Worm (Caenorhabditis elegans) whole organism, L1 larva: ENCODE results near the gene ceh-87.
"Not testable (repeated sequence)": the region's sequence is repeated elsewhere in the genome, so short reads cannot be mapped to it uniquely, and the experiment has no call there.

ENCODE experiments used
- lin-13 ChIP-seq: fragments of 150-350 bp; optimal IDR thresholded peaks from 2 replicates; lab custom pipeline; 2014; ENCODE audit warnings: missing biosample characterization, missing genetic modification reagents, missing genetic modification characterization
- lsy-2 ChIP-seq, 2 experiments: fragments of 150-350 bp; optimal IDR thresholded peaks; 2 replicates each; lab custom pipeline; 2014; ENCODE audit warnings: missing biosample characterization in 2 of 2, missing genetic modification characterization in 2 of 2

DNA sequence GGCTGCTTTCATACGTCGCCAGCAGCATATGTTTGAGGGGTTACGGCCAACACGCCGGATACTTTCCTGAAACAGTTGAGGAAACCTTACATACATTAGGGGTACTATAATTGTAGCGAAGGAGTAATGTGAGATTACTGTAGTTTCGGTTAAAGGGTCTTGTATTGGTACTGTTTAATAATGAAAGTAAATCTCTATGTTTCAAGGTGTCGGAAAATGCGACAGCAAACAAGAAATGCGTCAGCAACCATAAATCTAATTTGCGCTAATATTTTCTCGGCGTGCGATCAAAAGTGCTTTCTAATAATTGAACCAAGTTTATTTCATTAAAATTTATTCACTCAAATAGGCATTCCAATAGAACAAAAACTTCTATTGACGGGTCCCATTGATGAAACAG is 11.8 kb downstream of the ceh-87 start, which contains the start of gene sri-57:
- TF ChIP-seq lin-13 (GFP tag; lab: Kevin White, UChicago); lsy-2 (tag; optimal IDR thresholded peaks at IDR 0.05; lab: Kevin White, UChicago): not testable (repeated sequence)
